Worm (Caenorhabditis elegans) whole organism, young adult: ENCODE measurements around the gene C04G6.13.

ENCODE experiments used
- C06A6.2 ChIP-seq: fragments of 200-800 bp; sonication (Bioruptor generic); conservative IDR thresholded peaks from 2 replicates; pipeline ENCODE4 v1.3.6; 2022; ENCODE audit warnings: missing genetic modification characterization, missing compliant biosample characterization
- F57C9.4 ChIP-seq: sonication (generic microtip); optimal IDR thresholded peaks from 2 replicates; lab custom pipeline; 2017; ENCODE audit warnings: mild to moderate bottlenecking, missing genetic modification characterization, missing compliant biosample characterization
- K12H6.12 ChIP-seq: fragments of 200-800 bp; sonication (Bioruptor generic); optimal IDR thresholded peaks from 2 replicates; lab custom pipeline; 2018; ENCODE audit warnings: mild to moderate bottlenecking, missing genetic modification characterization, missing compliant biosample characterization
- ceh-100 ChIP-seq: fragments of 200-800 bp; sonication (Bioruptor generic); IDR thresholded peaks from 2 replicates; pipeline ENCODE4 v1.3.6; 2022; ENCODE audit warnings: missing genetic modification reagents, missing genetic modification characterization, missing compliant biosample characterization
- snpc-1.3 ChIP-seq: sonication (generic microtip); optimal IDR thresholded peaks from 2 replicates; lab custom pipeline; 2017; ENCODE audit warnings: missing genetic modification characterization, mild to moderate bottlenecking, missing compliant biosample characterization, antibody characterized with exemption, moderate library complexity, missing genotype, missing genetic modification reagents; ENCODE audit not compliant: insufficient read depth
- unc-62 ChIP-seq: fragments of 150-350 bp; optimal IDR thresholded peaks from 2 replicates; lab custom pipeline; 2014; ENCODE audit warnings: missing biosample characterization, missing genetic modification reagents, missing genetic modification characterization

- TF ChIP-seq ceh-100 (GFP tag; lab: Robert Waterston, UW) (no peak), unc-62 (no peak), snpc-1.3 (tag; lab: Kevin White, UChicago) (no peak), C06A6.2 (GFP tag; lab: Robert Waterston, UW) (no peak), F57C9.4 (tag; lab: Kevin White, UChicago) (no peak), K12H6.12 (tag; lab: Kevin White, UChicago) (no peak)
Measured at ce11 chrII:5103189-5103588, 9.1 kb downstream of the C04G6.13 start.
